Fruit fly (Drosophila melanogaster): ENCODE results near the gene Usp5.
A peak's percentile ranks its signal among the peaks of the same experiment; 100 is the strongest.

Usp5 gene

dm6 chr3L:3148125-3149059 lies at the start of gene Usp5, which contains the start of gene BtbVII:
Gene Usp5 (minus strand): TSS chr3L:3148358.
Gene BtbVII (plus strand): TSS chr3L:3148646.
- TF ChIP-seq Crg-1 (GFP tag; optimal IDR thresholded peaks at IDR 0.05): peak; percentile 73
- TF ChIP-seq bab1 (GFP tag; optimal IDR thresholded peaks at IDR 0.05): peak; percentile 82
- TF ChIP-seq toe (GFP tag; optimal IDR thresholded peaks at IDR 0.05): peak; percentile 84
- peak; percentile 78 for TF ChIP-seq ovo (GFP tag; optimal IDR thresholded peaks at IDR 0.05)
- TF ChIP-seq CG14711 (tag; optimal IDR thresholded peaks at IDR 0.05): peak; percentile 48
- peak; percentile 62 for TF ChIP-seq CG12768 (GFP tag; optimal IDR thresholded peaks at IDR 0.05)
- TF ChIP-seq pad (GFP tag; optimal IDR thresholded peaks at IDR 0.05): peak; percentile 55
- TF ChIP-seq cic (GFP tag; optimal IDR thresholded peaks at IDR 0.05): peak; percentile 24
- TF ChIP-seq CG1620 (GFP tag; optimal IDR thresholded peaks at IDR 0.05): peak; percentile 85
- peak; percentile 0 for TF ChIP-seq CG33017 (tag; optimal IDR thresholded peaks at IDR 0.05)
- peak; percentile 73 for TF ChIP-seq CG7101 (tag; optimal IDR thresholded peaks at IDR 0.05)
- no peak for TF ChIP-seq kay (GFP tag; ENCODE audit: borderline replicate concordance)
- no peak for TF ChIP-seq CG5204 (GFP tag; optimal IDR thresholded peaks at IDR 0.05)
- peak; percentile 71 for TF ChIP-seq Mnt (GFP tag; optimal IDR thresholded peaks at IDR 0.05)
- TF ChIP-seq Clk (GFP tag; optimal IDR thresholded peaks at IDR 0.05): peak; percentile 56
- TF ChIP-seq tj (GFP tag; optimal IDR thresholded peaks at IDR 0.05): peak; percentile 43
- peak; percentile 45 for TF ChIP-seq CG7045 (GFP tag; optimal IDR thresholded peaks at IDR 0.05)
- TF ChIP-seq Hr96 (GFP tag; optimal IDR thresholded peaks at IDR 0.05): peak; percentile 86
- TF ChIP-seq CG11617 (GFP tag; optimal IDR thresholded peaks at IDR 0.05): peak; percentile 70
- TF ChIP-seq cnc (optimal IDR thresholded peaks at IDR 0.05): peak; percentile 80 to 92

dm6 chr3L:3197464-3197863 lies 49.3 kb upstream of the Usp5 start, which contains the start of gene CG14966:
Gene CG14966 (minus strand): TSS chr3L:3197631.
- TF ChIP-seq CG11617 (GFP tag; optimal IDR thresholded peaks at IDR 0.05): peak; percentile 40
- TF ChIP-seq CG1620 (GFP tag; optimal IDR thresholded peaks at IDR 0.05): peak; percentile 32
- peak; percentile 32 for TF ChIP-seq tj (GFP tag; optimal IDR thresholded peaks at IDR 0.05)
- TF ChIP-seq toe (GFP tag; optimal IDR thresholded peaks at IDR 0.05): peak; percentile 23
- no peak for TF ChIP-seq CG14711 (tag; optimal IDR thresholded peaks at IDR 0.05)
- TF ChIP-seq Mnt (GFP tag; optimal IDR thresholded peaks at IDR 0.05): peak; percentile 57
- TF ChIP-seq CG7045 (GFP tag; optimal IDR thresholded peaks at IDR 0.05): peak; percentile 5
- peak; percentile 2 for TF ChIP-seq cic (GFP tag; optimal IDR thresholded peaks at IDR 0.05)
- TF ChIP-seq ovo (GFP tag; optimal IDR thresholded peaks at IDR 0.05): peak; percentile 54
- TF ChIP-seq Crg-1 (GFP tag; optimal IDR thresholded peaks at IDR 0.05): no peak
- no peak for TF ChIP-seq Hr96 (GFP tag; optimal IDR thresholded peaks at IDR 0.05)
- TF ChIP-seq CG7101 (tag; optimal IDR thresholded peaks at IDR 0.05): peak; percentile 50
- peak; percentile 6 for TF ChIP-seq CG33017 (tag; optimal IDR thresholded peaks at IDR 0.05)
- TF ChIP-seq pad (GFP tag; optimal IDR thresholded peaks at IDR 0.05): no peak
- TF ChIP-seq Clk (GFP tag; optimal IDR thresholded peaks at IDR 0.05): no peak
- TF ChIP-seq CG12768 (GFP tag; optimal IDR thresholded peaks at IDR 0.05): no peak
- TF ChIP-seq kay (GFP tag; ENCODE audit: borderline replicate concordance): no peak
- TF ChIP-seq bab1 (GFP tag; optimal IDR thresholded peaks at IDR 0.05): peak; percentile 80
- no peak for TF ChIP-seq cnc (optimal IDR thresholded peaks at IDR 0.05)
- TF ChIP-seq CG5204 (GFP tag; optimal IDR thresholded peaks at IDR 0.05): no peak

dm6 chr3L:3194059-3194458 lies 45.9 kb upstream of the Usp5 start:
- peak; percentile 35 for TF ChIP-seq Hr96 (GFP tag; optimal IDR thresholded peaks at IDR 0.05)
- TF ChIP-seq toe (GFP tag; optimal IDR thresholded peaks at IDR 0.05): no peak
- TF ChIP-seq CG11617 (GFP tag; optimal IDR thresholded peaks at IDR 0.05): peak; percentile 86
- peak; percentile 94 for TF ChIP-seq CG14711 (tag; optimal IDR thresholded peaks at IDR 0.05)
- peak; percentile 59 for TF ChIP-seq CG1620 (GFP tag; optimal IDR thresholded peaks at IDR 0.05)
- TF ChIP-seq kay (GFP tag; ENCODE audit: borderline replicate concordance): no peak
- peak; percentile 41 for TF ChIP-seq Clk (GFP tag; optimal IDR thresholded peaks at IDR 0.05)
- peak; percentile 95 for TF ChIP-seq CG33017 (tag; optimal IDR thresholded peaks at IDR 0.05)
- TF ChIP-seq CG7045 (GFP tag; optimal IDR thresholded peaks at IDR 0.05): peak; percentile 88
- peak; percentile 40 for TF ChIP-seq Crg-1 (GFP tag; optimal IDR thresholded peaks at IDR 0.05)
- TF ChIP-seq ovo (GFP tag; optimal IDR thresholded peaks at IDR 0.05): no peak
- TF ChIP-seq CG7101 (tag; optimal IDR thresholded peaks at IDR 0.05): peak; percentile 94
- TF ChIP-seq bab1 (GFP tag; optimal IDR thresholded peaks at IDR 0.05): peak; percentile 87
- TF ChIP-seq tj (GFP tag; optimal IDR thresholded peaks at IDR 0.05): peak; percentile 58
- peak; percentile 46 for TF ChIP-seq CG5204 (GFP tag; optimal IDR thresholded peaks at IDR 0.05)
- TF ChIP-seq cnc (optimal IDR thresholded peaks at IDR 0.05): no peak
- TF ChIP-seq CG12768 (GFP tag; optimal IDR thresholded peaks at IDR 0.05): peak; percentile 87
- peak; percentile 77 for TF ChIP-seq Mnt (GFP tag; optimal IDR thresholded peaks at IDR 0.05)
- peak; percentile 70 for TF ChIP-seq pad (GFP tag; optimal IDR thresholded peaks at IDR 0.05)
- peak; percentile 48 for TF ChIP-seq cic (GFP tag; optimal IDR thresholded peaks at IDR 0.05)

dm6 chr3L:3192912-3193311 lies 44.8 kb upstream of the Usp5 start, which contains the start of gene Hsp83:
Gene Hsp83 (plus strand): TSS chr3L:3192969.
- TF ChIP-seq CG33017 (tag; optimal IDR thresholded peaks at IDR 0.05): peak; percentile 99
- TF ChIP-seq CG1620 (GFP tag; optimal IDR thresholded peaks at IDR 0.05): peak; percentile 91
- TF ChIP-seq CG11617 (GFP tag; optimal IDR thresholded peaks at IDR 0.05): peak; percentile 99
- TF ChIP-seq Crg-1 (GFP tag; optimal IDR thresholded peaks at IDR 0.05): peak; percentile 99
- peak; percentile 91 for TF ChIP-seq pad (GFP tag; optimal IDR thresholded peaks at IDR 0.05)
- TF ChIP-seq CG5204 (GFP tag; optimal IDR thresholded peaks at IDR 0.05): peak; percentile 96
- TF ChIP-seq Clk (GFP tag; optimal IDR thresholded peaks at IDR 0.05): peak; percentile 92
- peak; percentile 86 for TF ChIP-seq CG14711 (tag; optimal IDR thresholded peaks at IDR 0.05)
- peak; percentile 99 for TF ChIP-seq CG7045 (GFP tag; optimal IDR thresholded peaks at IDR 0.05)
- TF ChIP-seq Hr96 (GFP tag; optimal IDR thresholded peaks at IDR 0.05): peak; percentile 97
- peak; percentile 98 for TF ChIP-seq Mnt (GFP tag; optimal IDR thresholded peaks at IDR 0.05)
- TF ChIP-seq cnc (optimal IDR thresholded peaks at IDR 0.05): no peak
- peak; percentile 87 for TF ChIP-seq tj (GFP tag; optimal IDR thresholded peaks at IDR 0.05)
- peak; percentile 98 for TF ChIP-seq bab1 (GFP tag; optimal IDR thresholded peaks at IDR 0.05)
- TF ChIP-seq toe (GFP tag; optimal IDR thresholded peaks at IDR 0.05): peak; percentile 86
- peak; percentile 99 for TF ChIP-seq CG7101 (tag; optimal IDR thresholded peaks at IDR 0.05)
- peak; percentile 99 for TF ChIP-seq cic (GFP tag; optimal IDR thresholded peaks at IDR 0.05)
- peak; percentile 98 for TF ChIP-seq kay (GFP tag; ENCODE audit: borderline replicate concordance)
- peak; percentile 99 for TF ChIP-seq CG12768 (GFP tag; optimal IDR thresholded peaks at IDR 0.05)
- TF ChIP-seq ovo (GFP tag; optimal IDR thresholded peaks at IDR 0.05): peak; percentile 96
